Worm (Caenorhabditis elegans) whole organism, dauer: ENCODE measurements around the gene dyf-17.
"Not testable (repeated sequence)": the region's sequence is repeated elsewhere in the genome, so short reads cannot be mapped to it uniquely, and the experiment has no call there.

Experiments
- unc-62 ChIP-seq: sonication (generic microtip); optimal IDR thresholded peaks from 2 replicates; lab custom pipeline; 2017; ENCODE audit warnings: missing biosample characterization, missing genetic modification reagents, missing genetic modification characterization

The dyf-17 gene

ce11 chrV:19127225-19127624 lies at the start of gene dyf-17:
Gene dyf-17, plus strand, starts transcription at chrV:19127525.
- TF ChIP-seq unc-62 (GFP tag; lab: Kevin White, UChicago) = no peak

- TF ChIP-seq unc-62 (GFP tag; lab: Kevin White, UChicago) = no peak
These were observed 44.8 kb upstream of the dyf-17 start, which contains the start of gene nhr-95 for ce11 chrV:19082541-19082940. Gene nhr-95, minus strand, starts transcription at chrV:19082641.

- TF ChIP-seq unc-62 (GFP tag; lab: Kevin White, UChicago) = no peak
These were observed 43.5 kb upstream of the dyf-17 start for ce11 chrV:19083789-19084188.

ce11 chrV:19087426-19087825 lies 39.9 kb upstream of the dyf-17 start, which contains the start of gene nhr-145:
Gene nhr-145, plus strand, starts transcription at chrV:19087723.
- TF ChIP-seq unc-62 (GFP tag; lab: Kevin White, UChicago) = no peak

- no peak for TF ChIP-seq unc-62 (GFP tag; lab: Kevin White, UChicago)
These were observed 36.4 kb upstream of the dyf-17 start for ce11 chrV:19090885-19091284.

- no peak for TF ChIP-seq unc-62 (GFP tag; lab: Kevin White, UChicago)
These were observed 27.8 kb upstream of the dyf-17 start for ce11 chrV:19099504-19099903.

- not testable (repeated sequence) for TF ChIP-seq unc-62 (GFP tag; lab: Kevin White, UChicago)
These were observed 25.6 kb upstream of the dyf-17 start, which contains the start of gene zhp-4 for ce11 chrV:19101589-19102201. Gene zhp-4, minus strand, starts transcription at chrV:19101786.

- TF ChIP-seq unc-62 (GFP tag; lab: Kevin White, UChicago) = no peak
These were observed 20.3 kb upstream of the dyf-17 start for ce11 chrV:19107065-19107464.

- no peak for TF ChIP-seq unc-62 (GFP tag; lab: Kevin White, UChicago)
These were observed 10.4 kb upstream of the dyf-17 start for ce11 chrV:19116872-19117372.

ce11 chrV:19118312-19118711 lies 9.0 kb upstream of the dyf-17 start, which contains the start of gene pro-3:
Gene pro-3, minus strand, starts transcription at chrV:19118412.
- TF ChIP-seq unc-62 (GFP tag; lab: Kevin White, UChicago) = no peak

- no peak for TF ChIP-seq unc-62 (GFP tag; lab: Kevin White, UChicago)
These were observed 8.1 kb upstream of the dyf-17 start, which contains the start of gene Y39B6A.13 for ce11 chrV:19119260-19119659. Gene Y39B6A.13, minus strand, starts transcription at chrV:19119425.

- TF ChIP-seq unc-62 (GFP tag; lab: Kevin White, UChicago) = no peak
These were observed 6.3 kb upstream of the dyf-17 start for ce11 chrV:19120743-19121642.

- TF ChIP-seq unc-62 (GFP tag; lab: Kevin White, UChicago) = no peak
These were observed 2.7 kb upstream of the dyf-17 start, which contains the start of gene bed-1 for ce11 chrV:19124586-19124985. Gene bed-1, minus strand, starts transcription at chrV:19124922.

- TF ChIP-seq unc-62 (GFP tag; lab: Kevin White, UChicago) = no peak
These were observed 2.1 kb upstream of the dyf-17 start for ce11 chrV:19125253-19125652.

- TF ChIP-seq unc-62 (GFP tag; lab: Kevin White, UChicago) = no peak
These were observed 1.5 kb upstream of the dyf-17 start for ce11 chrV:19125812-19126211.
